Fruit fly (Drosophila melanogaster): ENCODE data around the gene CG12605.

Gene CG12605

DNA sequence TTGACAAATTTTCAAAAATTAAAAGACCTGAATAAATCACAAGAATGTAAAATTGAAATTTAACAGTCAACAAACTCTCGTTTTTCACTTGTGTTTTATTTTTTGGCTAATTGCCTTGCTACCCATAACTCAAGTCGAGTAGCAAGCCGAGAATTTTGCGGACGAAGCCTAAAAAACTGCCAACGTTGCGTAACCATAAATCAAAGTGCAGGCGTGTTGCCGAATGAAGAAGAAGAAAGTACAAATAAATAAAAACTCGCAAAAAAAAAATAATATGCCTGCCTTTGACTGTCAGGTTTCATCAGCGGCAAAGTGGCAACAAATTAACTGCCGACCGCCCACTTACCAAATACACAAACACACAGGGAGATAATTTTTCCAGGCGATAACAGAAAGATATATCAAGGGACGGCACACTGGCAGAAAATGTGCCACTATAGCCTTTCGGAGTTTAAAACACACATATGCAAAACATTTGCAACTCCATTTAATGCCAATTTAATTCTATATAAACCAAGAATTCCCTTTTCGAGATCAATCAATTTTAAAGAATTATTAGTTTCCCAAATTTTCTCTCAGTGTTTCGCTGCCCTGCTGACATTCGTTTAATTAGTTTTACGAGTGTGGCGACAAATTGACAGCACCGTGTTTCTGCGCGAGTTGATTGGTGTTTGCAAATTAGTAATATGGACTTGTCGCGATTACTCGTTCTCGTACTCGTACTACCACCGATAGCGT is 36.2 kb downstream of the CG12605 start:
- TF ChIP-seq Dll (optimal IDR thresholded peaks at IDR 0.05) (no peak), CG8478 (optimal IDR thresholded peaks at IDR 0.05) (no peak), EcR (GFP tag; optimal IDR thresholded peaks at IDR 0.05) (no peak), pan (optimal IDR thresholded peaks at IDR 0.05) (no peak), usp (GFP tag; optimal IDR thresholded peaks at IDR 0.05) (no peak), psq (optimal IDR thresholded peaks at IDR 0.05) (no peak)

DNA sequence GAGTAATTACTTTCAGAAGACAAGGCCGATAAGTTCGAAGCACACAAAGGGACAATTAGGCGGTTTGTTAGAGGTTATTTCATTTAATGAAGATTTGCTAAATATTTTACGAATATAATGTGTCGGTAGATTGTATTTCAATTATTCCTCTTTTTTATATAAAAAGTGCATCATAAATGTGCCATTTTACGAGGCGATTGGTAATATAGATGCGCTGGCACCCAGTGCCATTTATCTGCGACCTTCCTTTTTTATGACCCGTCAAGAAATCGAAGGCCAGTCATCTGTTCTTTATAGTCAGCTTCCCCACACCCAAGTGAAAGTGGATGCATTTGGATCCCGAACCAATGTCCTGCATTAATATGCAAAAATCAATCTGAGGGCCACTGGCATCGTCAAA is 37.1 kb downstream of the CG12605 start:
- TF ChIP-seq usp (GFP tag; optimal IDR thresholded peaks at IDR 0.05) (no peak), psq (optimal IDR thresholded peaks at IDR 0.05) (no peak), CG8478 (optimal IDR thresholded peaks at IDR 0.05) (no peak), EcR (GFP tag; optimal IDR thresholded peaks at IDR 0.05) (no peak)

DNA sequence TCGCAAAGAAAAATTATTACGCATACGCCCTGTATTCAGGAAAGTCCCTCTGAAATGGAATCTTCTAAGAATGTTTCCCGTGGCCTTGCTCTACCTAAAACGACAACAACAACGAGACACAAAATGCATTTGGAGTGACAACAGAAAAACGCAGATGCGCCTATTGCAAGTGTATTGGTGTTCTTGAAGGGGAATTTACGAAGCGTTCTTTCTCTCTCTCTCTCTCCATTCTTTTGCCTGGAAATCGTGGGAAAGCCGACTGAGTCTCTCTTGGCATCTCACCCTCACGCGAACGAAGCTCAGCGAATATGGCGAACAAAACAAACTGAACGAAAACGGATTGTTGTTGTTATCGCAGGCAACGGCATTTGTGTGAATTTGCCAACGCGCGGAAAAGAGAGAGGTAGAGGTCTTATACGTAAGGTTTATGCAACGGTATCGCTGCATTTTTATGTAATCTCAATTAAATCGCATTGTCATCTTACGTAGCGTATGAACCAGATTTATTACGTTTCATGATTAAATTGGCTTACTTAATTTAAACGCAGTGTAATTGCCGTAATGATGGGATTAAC is 38.3 kb downstream of the CG12605 start:
- TF ChIP-seq EcR (GFP tag; optimal IDR thresholded peaks at IDR 0.05) (no peak), usp (GFP tag; optimal IDR thresholded peaks at IDR 0.05) (no peak), pan (optimal IDR thresholded peaks at IDR 0.05) (peak; percentile 8)

DNA sequence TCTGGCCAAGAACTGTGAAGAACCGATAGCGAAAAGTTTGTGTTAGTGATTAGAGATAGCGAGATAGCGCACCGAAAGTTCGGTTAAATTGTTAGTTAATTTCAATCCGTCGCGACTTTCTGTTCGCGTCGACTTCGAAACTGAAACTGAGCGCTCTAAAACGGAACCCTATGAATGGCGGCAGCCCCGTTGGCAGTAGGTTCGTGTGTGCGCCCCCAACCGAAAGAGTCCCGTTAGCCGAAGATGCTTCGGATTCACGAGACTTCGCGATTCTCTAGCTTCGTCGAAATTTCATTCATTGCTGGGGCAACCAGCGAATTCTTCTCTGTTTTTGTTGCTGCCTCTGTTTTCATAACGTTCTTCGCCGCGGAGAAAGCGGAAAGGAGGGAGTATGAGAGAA is 39.1 kb downstream of the CG12605 start:
- TF ChIP-seq Dll (optimal IDR thresholded peaks at IDR 0.05) (no peak), usp (GFP tag; optimal IDR thresholded peaks at IDR 0.05) (no peak), pan (optimal IDR thresholded peaks at IDR 0.05) (no peak), psq (optimal IDR thresholded peaks at IDR 0.05) (no peak), CG8478 (optimal IDR thresholded peaks at IDR 0.05) (no peak), EcR (GFP tag; optimal IDR thresholded peaks at IDR 0.05) (no peak)

DNA sequence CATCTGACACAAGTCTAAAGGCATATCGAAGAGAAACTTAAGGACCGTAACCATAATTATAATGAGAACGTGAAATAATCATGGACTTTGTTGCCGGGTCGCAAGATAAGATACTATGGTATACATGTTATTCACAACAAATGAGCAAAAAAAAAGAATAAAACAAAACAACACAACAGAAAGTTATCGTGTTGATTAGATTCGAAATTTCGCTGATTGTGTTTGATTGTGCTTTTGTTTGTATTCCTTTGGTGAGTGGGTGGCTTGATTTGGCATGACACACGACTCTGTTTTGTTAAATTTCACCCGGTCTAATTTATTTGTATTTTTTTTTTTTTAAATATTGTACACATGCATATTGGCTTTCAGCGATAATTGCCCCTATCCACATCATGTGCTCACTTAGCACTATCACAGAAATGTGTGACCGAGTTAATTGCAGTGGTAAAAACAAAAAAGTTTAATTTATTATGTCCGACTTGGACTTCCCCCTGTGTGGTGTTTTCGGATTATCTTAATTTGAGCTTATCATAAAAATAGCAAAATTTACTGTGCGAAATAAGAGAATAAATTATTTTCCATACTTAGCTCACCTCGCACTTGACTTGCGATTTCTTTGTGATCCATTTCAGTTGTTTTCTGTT is 40.8 kb downstream of the CG12605 start:
- TF ChIP-seq Dll (optimal IDR thresholded peaks at IDR 0.05) (no peak), pan (optimal IDR thresholded peaks at IDR 0.05) (no peak), EcR (GFP tag; optimal IDR thresholded peaks at IDR 0.05) (no peak), CG8478 (optimal IDR thresholded peaks at IDR 0.05) (no peak), psq (optimal IDR thresholded peaks at IDR 0.05) (no peak), usp (GFP tag; optimal IDR thresholded peaks at IDR 0.05) (no peak)

DNA sequence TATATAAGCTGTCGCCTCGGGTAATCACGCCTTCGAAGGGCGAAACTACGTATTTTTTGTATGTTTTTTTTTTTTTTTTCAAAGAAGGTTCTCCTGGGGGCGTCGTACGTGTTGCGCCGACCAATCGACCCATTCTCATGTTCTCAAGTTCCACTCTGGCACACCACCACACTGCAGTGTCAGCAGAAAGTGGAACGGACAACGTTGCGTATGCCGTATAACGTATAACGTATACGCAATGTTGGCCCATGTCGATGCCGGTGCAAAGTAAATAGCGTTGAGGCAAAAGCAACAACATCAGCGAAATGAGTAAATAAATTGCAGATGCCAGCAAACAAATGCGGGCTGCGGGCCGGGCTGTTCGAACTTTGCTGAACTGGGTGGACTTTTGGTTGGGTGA is 52.4 kb downstream of the CG12605 start:
- no peak for TF ChIP-seq CG8478 (optimal IDR thresholded peaks at IDR 0.05)
- no peak for TF ChIP-seq psq (optimal IDR thresholded peaks at IDR 0.05)
- no peak for TF ChIP-seq usp (GFP tag; optimal IDR thresholded peaks at IDR 0.05)
- no peak for TF ChIP-seq pan (optimal IDR thresholded peaks at IDR 0.05)
- TF ChIP-seq Dll (optimal IDR thresholded peaks at IDR 0.05): no peak
- TF ChIP-seq EcR (GFP tag; optimal IDR thresholded peaks at IDR 0.05): no peak

DNA sequence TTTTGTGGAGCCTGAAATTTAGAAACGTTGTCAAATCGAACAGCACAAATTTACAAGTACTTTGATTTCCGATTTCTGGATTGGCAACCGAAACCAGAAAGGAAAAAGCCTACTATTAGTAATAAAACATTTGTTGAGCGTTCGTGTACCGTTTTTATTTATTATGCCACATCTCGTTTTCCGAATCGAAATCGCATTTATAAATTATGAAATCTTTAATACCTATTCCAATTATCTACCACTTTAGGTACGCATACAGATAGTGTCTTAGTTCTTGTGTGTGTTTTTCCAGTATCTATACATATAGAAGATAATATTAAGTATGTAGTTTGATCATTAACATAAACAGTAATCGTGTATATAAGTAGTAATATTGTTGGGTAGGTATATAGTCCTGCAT is 54.7 kb downstream of the CG12605 start, which contains the start of gene mge:
Gene mge, minus strand, starts transcription at position 101 of the 400 bp plus-strand sequence.
- TF ChIP-seq pan (optimal IDR thresholded peaks at IDR 0.05) (no peak), Dll (optimal IDR thresholded peaks at IDR 0.05) (no peak), usp (GFP tag; optimal IDR thresholded peaks at IDR 0.05) (no peak), CG8478 (optimal IDR thresholded peaks at IDR 0.05) (no peak)

DNA sequence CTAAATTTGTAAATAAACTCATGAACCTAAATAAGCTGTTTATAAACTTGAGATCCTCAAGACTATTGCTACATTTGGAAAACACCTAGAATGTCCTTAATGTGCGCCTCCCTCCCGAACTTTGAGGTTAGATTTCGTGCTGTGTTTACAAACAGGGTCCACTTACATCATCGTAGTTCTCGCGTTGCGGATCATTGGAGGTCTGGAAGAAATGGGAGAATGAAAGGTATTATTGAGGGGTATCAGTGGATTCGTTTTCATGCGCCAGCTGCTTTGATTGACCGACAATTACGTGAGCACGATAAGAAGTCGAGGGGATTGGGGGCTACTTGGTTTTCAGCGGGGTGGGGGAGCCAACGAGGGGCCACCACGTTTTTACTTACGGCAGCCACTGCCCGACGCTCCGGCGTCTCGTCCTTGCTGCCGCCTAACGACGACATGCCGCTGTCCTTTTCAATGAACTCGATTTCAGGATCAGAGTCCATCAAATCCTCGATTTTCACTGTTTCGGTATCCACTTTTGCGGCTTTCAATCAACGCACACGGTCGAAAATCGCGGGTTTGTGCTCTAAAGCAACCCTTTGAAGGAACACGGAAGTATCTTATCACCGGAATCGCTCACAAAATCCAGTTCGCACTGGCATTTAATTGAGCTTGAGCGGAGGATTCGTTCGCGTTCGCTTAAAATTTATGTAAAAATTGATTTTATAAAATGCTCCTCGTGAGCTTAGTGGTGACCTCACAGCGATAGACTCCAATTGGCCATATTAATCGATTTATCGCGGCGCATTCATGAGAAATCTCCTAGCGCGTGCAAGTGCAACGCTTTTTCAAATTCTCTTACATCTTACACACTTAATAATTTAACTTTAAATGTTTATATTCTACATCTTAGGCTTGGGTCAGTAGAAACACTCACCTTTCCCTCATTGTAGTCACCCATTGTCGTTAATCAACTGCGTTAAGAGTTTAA is 55.4 kb downstream of the CG12605 start:
- TF ChIP-seq pan (optimal IDR thresholded peaks at IDR 0.05) (no peak), psq (optimal IDR thresholded peaks at IDR 0.05) (no peak), EcR (GFP tag; optimal IDR thresholded peaks at IDR 0.05) (peak in 1 of 2 experiments; percentile 25), CG8478 (optimal IDR thresholded peaks at IDR 0.05) (no peak), Dll (optimal IDR thresholded peaks at IDR 0.05) (no peak)

DNA sequence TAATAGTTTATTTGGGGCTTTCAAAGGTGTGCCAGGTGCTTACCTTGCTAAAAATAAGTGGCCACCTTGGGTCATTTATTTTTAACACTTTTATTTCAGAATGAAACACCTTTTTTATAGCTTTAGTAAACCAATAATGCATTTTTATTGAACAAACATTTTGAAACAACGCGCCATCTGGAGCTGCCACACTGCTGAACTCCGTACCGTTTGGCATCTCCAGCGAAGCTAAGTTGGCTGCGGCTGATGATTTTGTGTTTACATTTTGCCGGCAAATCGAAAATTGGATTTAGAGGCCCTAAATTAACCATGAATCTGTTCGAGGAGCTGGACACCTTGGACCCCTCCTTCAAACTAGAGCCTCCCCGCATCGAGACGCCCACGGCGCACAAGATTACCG is 59.5 kb downstream of the CG12605 start, which contains the start of gene ida:
Gene ida, plus strand, starts transcription at position 234 of the 400 bp plus-strand sequence.
- TF ChIP-seq pan (optimal IDR thresholded peaks at IDR 0.05): no peak
- no peak for TF ChIP-seq psq (optimal IDR thresholded peaks at IDR 0.05)
- no peak for TF ChIP-seq Dll (optimal IDR thresholded peaks at IDR 0.05)
- no peak for TF ChIP-seq CG8478 (optimal IDR thresholded peaks at IDR 0.05)
- no peak for TF ChIP-seq EcR (GFP tag; optimal IDR thresholded peaks at IDR 0.05)
- TF ChIP-seq usp (GFP tag; optimal IDR thresholded peaks at IDR 0.05): no peak
